Fruit fly (Drosophila melanogaster) whole organism, embryonic: Measurements from ENCODE around the gene Chchd2.

Source experiments
- Adf1 ChIP-seq: fragments of 200-800 bp; sonication (Bioruptor generic); IDR thresholded peaks from 2 replicates; pipeline ENCODE4 v1.3.6; 2022; ENCODE audit warnings: missing biosample characterization, missing genetic modification characterization
- BEAF-32 ChIP-seq: fragments of 200-800 bp; sonication (Bioruptor generic); optimal IDR thresholded peaks from 3 replicates; lab custom pipeline; 2017; ENCODE audit warnings: missing biosample characterization, missing genetic modification characterization, mild to moderate bottlenecking, moderate library complexity, missing genetic modification reagents
- CG13287 ChIP-seq: fragments of 200-800 bp; sonication (Bioruptor generic); IDR thresholded peaks from 2 replicates; pipeline ENCODE4 v1.3.6; 2022; ENCODE audit warnings: missing biosample characterization, missing genetic modification characterization; ENCODE audit not compliant: partially characterized antibody
- CG13296 ChIP-seq: fragments of 200-800 bp; sonication (Bioruptor generic); optimal IDR thresholded peaks from 3 replicates; lab custom pipeline; 2018; ENCODE audit warnings: missing biosample characterization, mild to moderate bottlenecking, missing genetic modification characterization
- CG14441 ChIP-seq: fragments of 200-800 bp; sonication (Bioruptor generic); IDR thresholded peaks from 2 replicates; pipeline ENCODE4 v1.3.6; 2022; ENCODE audit warnings: missing biosample characterization, missing genetic modification characterization
- CG1529 ChIP-seq: fragments of 200-800 bp; sonication (Bioruptor generic); optimal IDR thresholded peaks from 3 replicates; lab custom pipeline; 2018; ENCODE audit warnings: missing biosample characterization, missing genetic modification characterization
- CG15601 ChIP-seq: fragments of 200-800 bp; sonication (Bioruptor generic); optimal IDR thresholded peaks from 3 replicates; lab custom pipeline; 2019; ENCODE audit warnings: missing biosample characterization, mild to moderate bottlenecking, missing genetic modification characterization, moderate library complexity
- CG15696 ChIP-seq: fragments of 200-800 bp; sonication (Bioruptor generic); optimal IDR thresholded peaks from 2 replicates; lab custom pipeline; 2019; ENCODE audit warnings: missing biosample characterization, mild to moderate bottlenecking, missing genetic modification characterization, moderate library complexity
- CG16813 ChIP-seq: fragments of 200-800 bp; sonication (Bioruptor generic); IDR thresholded peaks from 3 replicates; pipeline ENCODE4 v1.3.6; 2022; ENCODE audit warnings: missing biosample characterization, missing genetic modification characterization; ENCODE audit not compliant: partially characterized antibody
- CG2199 ChIP-seq: fragments of 200-800 bp; sonication (Bioruptor generic); IDR thresholded peaks from 3 replicates; pipeline ENCODE4 v1.3.6; 2022; ENCODE audit warnings: missing biosample characterization, missing genetic modification characterization
- CG31441 ChIP-seq: fragments of 200-800 bp; sonication (Bioruptor generic); IDR thresholded peaks from 2 replicates; pipeline ENCODE4 v1.3.6; 2022; ENCODE audit warnings: missing biosample characterization, missing genetic modification characterization
- CG3163 ChIP-seq: fragments of 200-800 bp; sonication (Bioruptor generic); optimal IDR thresholded peaks from 3 replicates; lab custom pipeline; 2016; ENCODE audit warnings: missing biosample characterization, missing genetic modification characterization
- CG3281 ChIP-seq: fragments of 200-800 bp; sonication (Bioruptor generic); optimal IDR thresholded peaks from 3 replicates; lab custom pipeline; 2017; ENCODE audit warnings: missing biosample characterization, mild to moderate bottlenecking, missing genetic modification characterization
- CG34224 ChIP-seq: fragments of 200-800 bp; sonication (Bioruptor generic); IDR thresholded peaks from 3 replicates; pipeline ENCODE4 v1.3.6; 2022; ENCODE audit warnings: missing biosample characterization, missing genetic modification characterization; ENCODE audit not compliant: partially characterized antibody
- CG3726 ChIP-seq: fragments of 200-800 bp; sonication (Bioruptor generic); IDR thresholded peaks from 3 replicates; pipeline ENCODE4, ENCODE4 v1.3.6; 2022; ENCODE audit warnings: missing biosample characterization, missing genetic modification characterization
- CG7987 ChIP-seq: fragments of 200-800 bp; sonication (Bioruptor generic); optimal IDR thresholded peaks from 2 replicates; lab custom pipeline; 2018; ENCODE audit warnings: missing biosample characterization, mild to moderate bottlenecking, missing genetic modification characterization, moderate library complexity
- CG8478 ChIP-seq: fragments of >200 bp; optimal IDR thresholded peaks from 2 replicates; lab custom pipeline; 2018
- Chrac-16 ChIP-seq: fragments of 200-800 bp; sonication (Bioruptor generic); optimal IDR thresholded peaks from 3 replicates; lab custom pipeline; 2016; ENCODE audit warnings: missing biosample characterization, missing genetic modification characterization
- Dref ChIP-seq: fragments of 200-800 bp; sonication (Bioruptor generic); IDR thresholded peaks from 2 replicates; pipeline ENCODE4 v1.3.6; 2022; ENCODE audit warnings: missing biosample characterization, missing genetic modification characterization
- H2.0 ChIP-seq: fragments of 200-800 bp; sonication (Bioruptor generic); IDR thresholded peaks from 2 replicates; pipeline ENCODE4 v1.3.6; 2022; ENCODE audit warnings: missing biosample characterization, missing genetic modification characterization
- Hr39 ChIP-seq: fragments of >200 bp; optimal IDR thresholded peaks from 2 replicates; lab custom pipeline; 2017
- Hr78 ChIP-seq, 2 experiments: fragments of 200-800 bp in 1 of 2; fragments of >200 bp in 1 of 2; sonication (Bioruptor generic) in 1 of 2; optimal IDR thresholded peaks; 2 replicates each; lab custom pipeline; 2017 to 2019; ENCODE audit warnings: missing biosample characterization in 2 of 2, missing genetic modification characterization in 2 of 2, mild to moderate bottlenecking in 1 of 2, moderate library complexity in 1 of 2
- Lim3 ChIP-seq: fragments of 200-800 bp; sonication (Bioruptor generic); IDR thresholded peaks from 2 replicates; pipeline ENCODE4 v1.3.6; 2022; ENCODE audit warnings: missing biosample characterization, missing genetic modification characterization
- MBD-R2 ChIP-seq: fragments of 200-800 bp; sonication (Bioruptor generic); IDR thresholded peaks from 2 replicates; pipeline ENCODE4 v1.3.6; 2022; ENCODE audit warnings: missing biosample characterization, missing genetic modification characterization
- MESR4 ChIP-seq: fragments of 200-800 bp; sonication (Bioruptor generic); optimal IDR thresholded peaks from 2 replicates; lab custom pipeline; 2018; ENCODE audit warnings: missing biosample characterization, mild to moderate bottlenecking, missing genetic modification characterization, moderate library complexity
- Med ChIP-seq: fragments of 200-800 bp; sonication (Bioruptor generic); peaks from one replicate; lab custom pipeline; 2016; ENCODE audit warnings: missing biosample characterization, missing genetic modification characterization, mild to moderate bottlenecking, inconsistent platforms, moderate library complexity
- Scr ChIP-seq: fragments of 200-800 bp; sonication (Bioruptor generic); IDR thresholded peaks from 2 replicates; pipeline ENCODE4 v1.3.6; 2022; ENCODE audit warnings: missing biosample characterization, missing genetic modification characterization; ENCODE audit not compliant: partially characterized antibody
- ara ChIP-seq: fragments of 200-800 bp; sonication (Bioruptor generic); IDR thresholded peaks from 2 replicates; pipeline ENCODE4 v1.3.6; 2022; ENCODE audit warnings: missing biosample characterization, missing genetic modification characterization
- ato ChIP-seq: fragments of 200-800 bp; sonication (Bioruptor generic); IDR thresholded peaks from 2 replicates; pipeline ENCODE4 v1.3.6; 2022; ENCODE audit warnings: missing biosample characterization, missing genetic modification characterization; ENCODE audit not compliant: partially characterized antibody
- crol ChIP-seq: fragments of 200-800 bp; sonication (Bioruptor generic); IDR thresholded peaks from 2 replicates; pipeline ENCODE4 v1.3.6; 2022; ENCODE audit warnings: missing biosample characterization, missing genetic modification characterization
- cwo ChIP-seq: fragments of 200-800 bp; sonication (Bioruptor generic); optimal IDR thresholded peaks from 3 replicates; lab custom pipeline; 2017; ENCODE audit warnings: missing biosample characterization, missing genetic modification characterization, mild to moderate bottlenecking, moderate library complexity, missing genetic modification reagents
- dimm ChIP-seq: fragments of 200-800 bp; sonication (Bioruptor generic); IDR thresholded peaks from 2 replicates; pipeline ENCODE4 v1.3.6; 2022; ENCODE audit warnings: missing biosample characterization, missing genetic modification characterization
- ewg ChIP-seq: fragments of 200-800 bp; sonication (Bioruptor generic); optimal IDR thresholded peaks from 3 replicates; lab custom pipeline; 2017; ENCODE audit warnings: mild to moderate bottlenecking, missing biosample characterization, missing genetic modification reagents, missing genetic modification characterization
- fu2 ChIP-seq: fragments of 200-800 bp; sonication (Bioruptor generic); optimal IDR thresholded peaks from 2 replicates; lab custom pipeline; 2016; ENCODE audit warnings: missing biosample characterization, missing genetic modification characterization
- hbn ChIP-seq: fragments of 200-800 bp; sonication (Bioruptor generic); IDR thresholded peaks from 2 replicates; pipeline ENCODE4 v1.3.6; 2022; ENCODE audit warnings: missing biosample characterization, missing genetic modification characterization; ENCODE audit not compliant: partially characterized antibody
- lilli ChIP-seq: fragments of 200-800 bp; sonication (Bioruptor generic); optimal IDR thresholded peaks from 3 replicates; lab custom pipeline; 2016; ENCODE audit warnings: missing biosample characterization, missing genetic modification characterization
- nmo ChIP-seq: fragments of 200-800 bp; sonication (Bioruptor generic); optimal IDR thresholded peaks from 2 replicates; lab custom pipeline; 2018; ENCODE audit warnings: missing biosample characterization, mild to moderate bottlenecking, missing genetic modification characterization, moderate library complexity
- nom ChIP-seq: fragments of 200-800 bp; sonication (Bioruptor generic); optimal IDR thresholded peaks from 2 replicates; lab custom pipeline; 2017; ENCODE audit warnings: missing biosample characterization, missing genetic modification characterization, mild to moderate bottlenecking, moderate library complexity, missing genetic modification reagents
- phol ChIP-seq: fragments of 200-800 bp; sonication (Bioruptor generic); optimal IDR thresholded peaks from 3 replicates; lab custom pipeline; 2018; ENCODE audit warnings: missing biosample characterization, mild to moderate bottlenecking, missing genetic modification characterization, moderate library complexity
- row ChIP-seq: fragments of 200-800 bp; sonication (Bioruptor generic); IDR thresholded peaks from 3 replicates; pipeline ENCODE4 v1.3.6; 2022; ENCODE audit warnings: missing biosample characterization, missing genetic modification characterization
- sens ChIP-seq: fragments of 200-800 bp; sonication (Bioruptor generic); peaks from one replicate; lab custom pipeline; 2016; ENCODE audit warnings: missing biosample characterization, missing genetic modification characterization
- so ChIP-seq: fragments of 200-800 bp; sonication (Bioruptor generic); IDR thresholded peaks from 3 replicates; pipeline ENCODE4 v1.3.6; 2022; ENCODE audit warnings: missing biosample characterization, missing genetic modification characterization
- sr ChIP-seq: fragments of 200-800 bp; sonication (Bioruptor generic); IDR thresholded peaks from 3 replicates; pipeline ENCODE4 v1.3.6; 2022; ENCODE audit warnings: missing biosample characterization, missing genetic modification characterization
- trh ChIP-seq: fragments of 200-800 bp; sonication (Bioruptor generic); optimal IDR thresholded peaks from 2 replicates; lab custom pipeline; 2016; ENCODE audit warnings: missing biosample characterization, missing genetic modification characterization
- tup ChIP-seq: fragments of 200-800 bp; sonication (Bioruptor generic); optimal IDR thresholded peaks from 2 replicates; lab custom pipeline; 2016; ENCODE audit warnings: missing biosample characterization, mild to moderate bottlenecking, missing genetic modification characterization, moderate library complexity
- vfl ChIP-seq: fragments of 200-800 bp; sonication (Bioruptor generic); optimal IDR thresholded peaks from 2 replicates; lab custom pipeline; 2016; ENCODE audit warnings: missing biosample characterization, missing genetic modification characterization

Gene Chchd2

DNA sequence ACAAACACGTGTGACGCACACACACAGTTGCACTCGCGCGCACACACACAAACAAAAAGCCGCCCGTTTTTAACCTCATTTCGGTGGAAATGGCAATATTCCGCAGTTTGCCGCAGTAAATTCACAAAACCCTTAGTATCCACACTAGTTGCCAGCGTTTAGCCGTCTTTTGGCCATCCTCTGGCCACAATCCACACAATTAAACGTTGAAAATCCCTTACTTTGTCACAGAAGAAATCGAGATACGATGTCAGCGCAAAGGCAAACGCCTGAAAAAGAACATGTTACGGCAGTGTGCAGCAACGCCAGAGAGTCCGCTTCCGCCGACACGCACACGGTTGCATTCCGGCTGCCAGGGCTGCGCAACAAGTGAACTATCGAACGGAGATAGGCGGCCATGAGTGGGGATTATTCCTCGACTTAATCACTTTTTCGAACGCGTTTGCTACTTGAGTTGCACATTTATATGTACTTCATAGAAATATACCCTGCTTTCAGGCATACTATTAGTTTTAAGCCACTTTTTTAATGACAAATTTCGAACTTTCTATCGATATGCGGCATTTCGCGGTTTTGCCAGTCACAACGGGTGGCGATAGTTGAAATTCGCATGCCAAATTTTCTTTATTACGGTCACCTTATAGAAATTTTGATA is 691 bp upstream of the Chchd2 start, which contains the start of gene RpS5a (continued):
- peak; percentile 74 for TF ChIP-seq CG14441
- TF ChIP-seq CG34224 = peak; percentile 62
- TF ChIP-seq CG1529 (GFP tag; lab: Kevin White, UChicago) = peak; percentile 65
- peak; percentile 28 for TF ChIP-seq CG15696 (tag; lab: Kevin White, UChicago)
- peak; percentile 62 for TF ChIP-seq CG3163 (GFP tag; lab: Kevin White, UChicago)
- TF ChIP-seq Chrac-16 (GFP tag; lab: Kevin White, UChicago) = peak; percentile 60
- peak; percentile 63 for TF ChIP-seq tup (GFP tag; lab: Kevin White, UChicago)
- peak; percentile 87 for TF ChIP-seq CG13296

DNA sequence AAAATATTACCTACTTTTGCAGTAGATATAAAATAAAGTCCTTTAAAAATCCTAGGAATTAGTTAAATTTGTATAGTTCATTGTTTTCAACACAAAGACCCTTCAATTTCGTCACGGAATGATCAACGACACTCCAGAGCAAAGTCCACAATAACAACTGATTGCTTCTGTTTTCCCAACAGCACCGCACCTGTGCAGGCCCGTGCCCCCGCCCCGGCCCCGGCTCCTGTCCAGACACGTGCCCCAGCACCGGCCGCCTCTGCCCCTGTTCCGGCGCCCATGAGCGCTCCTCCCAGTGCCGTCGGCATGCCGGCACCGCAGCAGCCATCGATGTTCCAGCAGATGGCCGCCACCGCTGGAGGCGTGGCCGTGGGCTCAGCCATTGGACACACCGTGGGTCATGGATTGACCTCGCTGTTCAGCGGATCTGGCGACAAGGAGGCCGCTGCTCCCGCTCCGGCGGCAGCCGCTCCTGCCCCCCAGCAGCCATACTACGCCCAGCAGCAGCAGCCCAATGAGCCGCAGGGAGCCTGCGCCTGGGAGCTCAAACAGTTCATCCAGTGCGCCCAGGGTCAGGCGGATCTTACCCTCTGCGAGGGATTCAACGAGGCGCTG is 958 bp downstream of the Chchd2 start:
- peak; percentile 79 for TF ChIP-seq Hr39 (lab: Kevin White, UChicago)
- peak; percentile 38; the same call in 1 of the 2 replicates for TF ChIP-seq crol
- TF ChIP-seq CG16813 = peak; percentile 34; the same call in 1 of the 3 replicates
- no peak for TF ChIP-seq lilli
- TF ChIP-seq nom = peak; percentile 93
- 0 out of 2 replicates have a peak, but pooled peaks have one; percentile 23 for TF ChIP-seq MBD-R2
- TF ChIP-seq cwo = peak; percentile 25
- no peak for TF ChIP-seq Scr
- TF ChIP-seq nmo (GFP tag; lab: Kevin White, UChicago) = no peak
- TF ChIP-seq sens (GFP tag; lab: Kevin White, UChicago) = peak; percentile 33
- TF ChIP-seq so (GFP tag; lab: Robert Waterston, UW) = no peak
- no peak for TF ChIP-seq ara (GFP tag; lab: Robert Waterston, UW)
- TF ChIP-seq Med (GFP tag; lab: Kevin White, UChicago) = peak; percentile 74

DNA sequence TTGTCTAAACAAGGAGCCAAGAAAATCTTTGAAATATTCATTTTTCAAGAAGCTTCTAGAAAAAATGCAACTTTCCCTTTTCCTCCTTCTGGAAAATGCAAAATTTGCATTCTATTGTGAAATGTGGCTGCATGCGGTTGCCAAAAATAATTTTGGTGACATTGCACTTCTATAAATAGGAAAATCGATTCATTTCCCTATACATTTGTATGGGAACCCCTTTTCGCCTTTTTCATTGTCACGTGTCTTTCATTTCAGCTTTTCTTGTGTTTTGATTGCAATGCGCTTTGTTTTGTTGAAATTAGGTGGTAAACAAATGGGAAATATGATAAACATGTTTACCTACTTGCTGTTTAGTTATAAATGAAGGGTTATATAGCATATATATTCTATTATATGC is 1.9 kb downstream of the Chchd2 start:
- TF ChIP-seq Hr78 (GFP tag; optimal IDR thresholded peaks at IDR 0.05; lab: Kevin White, UChicago) (no peak), row (GFP tag; lab: Robert Waterston, UW) (no peak), CG3726 (GFP tag; lab: Robert Waterston, UW) (no peak), sens (GFP tag; lab: Kevin White, UChicago) (peak; percentile 48), CG15601 (tag; lab: Kevin White, UChicago) (no peak), vfl (GFP tag; lab: Kevin White, UChicago) (no peak), CG31441 (GFP tag; lab: Robert Waterston, UW) (no peak), CG13287 (GFP tag; lab: Robert Waterston, UW) (no peak)

DNA sequence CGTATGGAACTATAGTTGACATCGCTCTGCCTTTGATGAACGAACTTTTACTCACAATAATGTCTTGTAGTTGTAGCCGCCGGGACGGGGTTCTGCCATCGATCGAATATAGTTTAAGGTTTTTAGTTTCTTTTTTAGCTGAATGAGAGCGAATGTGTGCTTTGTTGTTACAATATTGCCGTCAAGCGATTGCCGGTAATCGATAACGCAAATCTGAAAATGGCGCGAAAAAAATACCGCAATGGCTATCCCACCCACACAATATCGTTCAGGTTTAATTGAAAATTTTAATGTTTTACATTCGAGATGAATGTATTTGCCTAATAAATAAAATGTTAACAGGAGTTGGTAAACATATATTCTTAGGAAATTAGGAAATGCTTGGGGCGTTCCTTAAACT is 10.3 kb downstream of the Chchd2 start, which contains the start of gene xmas:
Gene xmas (minus strand): TSS at position 191 of the 400 bp plus-strand sequence.
- TF ChIP-seq CG7987 (GFP tag; lab: Kevin White, UChicago) (no peak), CG15696 (tag; lab: Kevin White, UChicago) (no peak), CG2199 (GFP tag; lab: Robert Waterston, UW) (no peak), CG13287 (GFP tag; lab: Robert Waterston, UW) (peak; percentile 7), hbn (GFP tag; lab: Robert Waterston, UW) (peak; percentile 25), CG8478 (lab: Kevin White, UChicago) (no peak), sr (GFP tag; lab: Robert Waterston, UW) (peak; percentile 68; the same call in 2 of the 3 replicates), CG3281 (no peak), MESR4 (GFP tag; lab: Kevin White, UChicago) (peak; percentile 22), ewg (GFP tag; lab: Kevin White, UChicago) (no peak), ato (GFP tag; lab: Robert Waterston, UW) (no peak), Adf1 (GFP tag; lab: Robert Waterston, UW) (no peak), fu2 (no peak), BEAF-32 (GFP tag; lab: Kevin White, UChicago) (peak; percentile 36), phol (tag; lab: Kevin White, UChicago) (peak; percentile 63), trh (GFP tag; lab: Kevin White, UChicago) (no peak), Lim3 (no peak), dimm (GFP tag; lab: Robert Waterston, UW) (no peak), ara (GFP tag; lab: Robert Waterston, UW) (no peak), Dref (GFP tag; lab: Robert Waterston, UW) (peak; percentile 62), H2.0 (GFP tag; lab: Robert Waterston, UW) (no peak)
